Worm (Caenorhabditis elegans) whole organism, L1 larva: ENCODE results near the gene K12B6.11.

Experiments used
- aha-1 ChIP-seq: fragments of 150-350 bp; optimal IDR thresholded peaks from 2 replicates; lab custom pipeline; 2014; ENCODE audit warnings: missing biosample characterization, missing genetic modification characterization
- ama-1 ChIP-seq: fragments of 150-350 bp; optimal IDR thresholded peaks from 2 replicates; lab custom pipeline; 2014
- dpl-1 ChIP-seq, 3 experiments: fragments of 150-350 bp in 2 of 3; sonication (generic microtip) in 1 of 3; optimal IDR thresholded peaks; 2 replicates each; lab custom pipeline; 2014 to 2017; ENCODE audit warnings: missing biosample characterization in 3 of 3, missing genetic modification characterization in 3 of 3, missing genetic modification reagents in 3 of 3
- fkh-4 ChIP-seq: sonication (generic microtip); optimal IDR thresholded peaks from 2 replicates; lab custom pipeline; 2016; ENCODE audit warnings: missing compliant biosample characterization, missing genetic modification characterization, borderline replicate concordance
- lin-15B ChIP-seq: fragments of 150-350 bp; sonication (generic microtip); optimal IDR thresholded peaks from 3 replicates; lab custom pipeline; 2014; ENCODE audit warnings: missing biosample characterization, missing genetic modification characterization
- nhr-237 ChIP-seq: fragments of 150-350 bp; optimal IDR thresholded peaks from 2 replicates; lab custom pipeline; 2014; ENCODE audit warnings: missing biosample characterization, missing genetic modification characterization
- nhr-77 ChIP-seq: fragments of 150-350 bp; optimal IDR thresholded peaks from 2 replicates; lab custom pipeline; 2014; ENCODE audit warnings: missing biosample characterization, missing genetic modification characterization
- pag-3 ChIP-seq: sonication (generic microtip); optimal IDR thresholded peaks from 2 replicates; lab custom pipeline; 2017; ENCODE audit warnings: missing genetic modification characterization, mild to moderate bottlenecking, missing compliant biosample characterization, antibody characterized with exemption, borderline replicate concordance; ENCODE audit not compliant: insufficient read depth
- pqm-1 ChIP-seq: sonication (generic microtip); optimal IDR thresholded peaks from 3 replicates; lab custom pipeline; 2017; ENCODE audit warnings: missing biosample characterization, missing genetic modification characterization
- swsn-7 ChIP-seq: sonication (generic microtip); optimal IDR thresholded peaks from 2 replicates; lab custom pipeline; 2016; ENCODE audit warnings: missing genetic modification characterization, missing compliant biosample characterization
- tbx-2 ChIP-seq: sonication (generic microtip); optimal IDR thresholded peaks from 2 replicates; lab custom pipeline; 2016; ENCODE audit warnings: missing genetic modification characterization, missing compliant biosample characterization

DNA sequence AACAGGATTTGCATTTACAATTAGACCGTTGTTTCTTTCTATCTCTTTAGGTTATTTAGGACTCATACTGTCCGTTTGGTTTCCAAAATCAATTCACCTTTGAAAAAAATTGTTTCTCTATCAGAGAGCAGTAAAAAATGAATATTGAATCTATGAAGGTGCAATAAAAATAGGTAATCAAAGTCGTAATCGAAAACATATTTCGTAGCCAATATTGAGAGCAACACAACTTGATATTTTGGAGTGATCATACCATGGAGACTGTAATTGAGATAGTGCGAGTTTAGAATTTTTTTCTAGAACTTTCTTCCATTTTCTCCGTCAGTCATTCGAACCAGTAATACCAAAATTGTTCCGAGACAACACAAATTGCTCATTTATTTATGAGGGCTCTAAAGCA is 18.2 kb upstream of the K12B6.11 start, which contains the start of gene F31F7.2:
- TF ChIP-seq dpl-1 (GFP tag; optimal IDR thresholded peaks at IDR 0.05; lab: Kevin White, UChicago) (no peak), ama-1 (lab: Kevin White, UChicago) (no peak), tbx-2 (tag; lab: Kevin White, UChicago) (no peak), pag-3 (no peak), swsn-7 (tag; lab: Kevin White, UChicago) (no peak), nhr-237 (tag; lab: Kevin White, UChicago) (no peak), pqm-1 (tag; lab: Kevin White, UChicago) (no peak), aha-1 (tag; lab: Kevin White, UChicago) (no peak), nhr-77 (tag; lab: Kevin White, UChicago) (no peak), lin-15B (tag; lab: Kevin White, UChicago) (no peak), fkh-4 (tag; lab: Kevin White, UChicago) (no peak)
